Fruit fly (Drosophila melanogaster) whole organism, embryonic: Measurements from ENCODE around the gene Hsdl2.

ENCODE experiments used
- Atf-2 ChIP-seq: fragments of 200-800 bp; sonication (Bioruptor generic); optimal IDR thresholded peaks from 2 replicates; lab custom pipeline; 2016; ENCODE audit warnings: missing biosample characterization, missing genetic modification characterization
- CG10209 ChIP-seq: fragments of 200-800 bp; sonication (Bioruptor generic); optimal IDR thresholded peaks from 3 replicates; lab custom pipeline; 2017; ENCODE audit warnings: missing biosample characterization, mild to moderate bottlenecking, missing genetic modification characterization, missing genetic modification reagents
- CG10462 ChIP-seq: fragments of 200-800 bp; sonication (Bioruptor generic); optimal IDR thresholded peaks from 2 replicates; lab custom pipeline; 2016; ENCODE audit warnings: missing biosample characterization, missing genetic modification characterization
- CG10543 ChIP-seq: fragments of 200-800 bp; sonication (Bioruptor generic); optimal IDR thresholded peaks from 3 replicates; lab custom pipeline; 2017; ENCODE audit warnings: missing biosample characterization, mild to moderate bottlenecking, missing genetic modification characterization, moderate library complexity
- CG10959 ChIP-seq: fragments of 200-800 bp; sonication (Bioruptor generic); IDR thresholded peaks from 2 replicates; pipeline ENCODE4 v1.3.6; 2022; ENCODE audit warnings: missing biosample characterization, missing genetic modification characterization
- CG11093 ChIP-seq: fragments of 200-800 bp; sonication (Bioruptor generic); IDR thresholded peaks from 3 replicates; pipeline ENCODE4 v1.3.6; 2022; ENCODE audit warnings: missing biosample characterization, missing genetic modification characterization
- CG12659 ChIP-seq: fragments of 200-800 bp; sonication (Bioruptor generic); optimal IDR thresholded peaks from 3 replicates; lab custom pipeline; 2017; ENCODE audit warnings: mild to moderate bottlenecking, missing biosample characterization, missing genetic modification reagents, missing genetic modification characterization
- CG14050 ChIP-seq: fragments of 200-800 bp; sonication (Bioruptor generic); IDR thresholded peaks from 3 replicates; pipeline ENCODE4 v1.3.6; 2022; ENCODE audit warnings: missing biosample characterization, missing genetic modification characterization
- CG14860 ChIP-seq: fragments of 200-800 bp; sonication (Bioruptor generic); IDR thresholded peaks from 3 replicates; pipeline ENCODE4 v1.3.6; 2022; ENCODE audit warnings: missing biosample characterization, missing genetic modification characterization; ENCODE audit not compliant: partially characterized antibody
- CG15073 ChIP-seq: fragments of 200-800 bp; sonication (Bioruptor generic); optimal IDR thresholded peaks from 2 replicates; lab custom pipeline; 2016; ENCODE audit warnings: missing biosample characterization, missing genetic modification characterization
- CG17829 ChIP-seq: fragments of 200-800 bp; optimal IDR thresholded peaks from 2 replicates; lab custom pipeline; 2019; ENCODE audit warnings: missing biosample characterization, mild to moderate bottlenecking, missing genetic modification characterization, moderate library complexity
- CG18619 ChIP-seq: fragments of 200-800 bp; sonication (Bioruptor generic); optimal IDR thresholded peaks from 3 replicates; lab custom pipeline; 2017; ENCODE audit warnings: missing biosample characterization, mild to moderate bottlenecking, missing genetic modification characterization
- CG2889 ChIP-seq: fragments of 200-800 bp; sonication (Bioruptor generic); IDR thresholded peaks from 3 replicates; pipeline ENCODE4 v1.3.6; 2022; ENCODE audit warnings: missing biosample characterization, missing genetic modification characterization
- CG31441 ChIP-seq: fragments of 200-800 bp; sonication (Bioruptor generic); IDR thresholded peaks from 2 replicates; pipeline ENCODE4 v1.3.6; 2022; ENCODE audit warnings: missing biosample characterization, missing genetic modification characterization
- CG3281 ChIP-seq: fragments of 200-800 bp; sonication (Bioruptor generic); optimal IDR thresholded peaks from 3 replicates; lab custom pipeline; 2017; ENCODE audit warnings: missing biosample characterization, mild to moderate bottlenecking, missing genetic modification characterization
- CG34422 ChIP-seq: fragments of 200-800 bp; sonication (Bioruptor generic); IDR thresholded peaks from 3 replicates; pipeline ENCODE4 v1.3.6; 2022; ENCODE audit warnings: missing biosample characterization, missing genetic modification characterization
- CG3995 ChIP-seq: fragments of 200-800 bp; sonication (Bioruptor generic); optimal IDR thresholded peaks from 3 replicates; lab custom pipeline; 2016; ENCODE audit warnings: missing biosample characterization, missing genetic modification characterization
- CG4404 ChIP-seq: fragments of 200-800 bp; sonication (Bioruptor generic); IDR thresholded peaks from 2 replicates; pipeline ENCODE4 v1.3.6; 2022; ENCODE audit warnings: missing biosample characterization, missing genetic modification characterization
- CG4854 ChIP-seq: fragments of 200-800 bp; sonication (Bioruptor generic); optimal IDR thresholded peaks from 2 replicates; lab custom pipeline; 2016; ENCODE audit warnings: missing biosample characterization, missing genetic modification characterization, inconsistent platforms
- CG7372 ChIP-seq: fragments of 200-800 bp; sonication (Bioruptor generic); IDR thresholded peaks from 2 replicates; pipeline ENCODE4 v1.3.6; 2022; ENCODE audit warnings: missing biosample characterization, missing genetic modification characterization
- CG9932 ChIP-seq: fragments of 200-800 bp; sonication (Bioruptor generic); IDR thresholded peaks from 2 replicates; pipeline ENCODE4 v1.3.6; 2022; ENCODE audit warnings: missing biosample characterization, missing genetic modification characterization
- Dbx ChIP-seq: fragments of 200-800 bp; sonication (Bioruptor generic); IDR thresholded peaks from 3 replicates; pipeline ENCODE4 v1.3.6; 2022; ENCODE audit warnings: missing biosample characterization, missing genetic modification characterization
- Drgx ChIP-seq: fragments of 200-800 bp; sonication (Bioruptor generic); IDR thresholded peaks from 2 replicates; pipeline ENCODE4 v1.3.6; 2022; ENCODE audit warnings: missing biosample characterization, missing genetic modification characterization
- Eip74EF ChIP-seq, 2 experiments: fragments of 200-800 bp in 1 of 2; fragments of >200 bp in 1 of 2; sonication (Bioruptor generic) in 1 of 2; optimal IDR thresholded peaks; 2 replicates each; lab custom pipeline; 2017 to 2019; ENCODE audit warnings: missing biosample characterization in 2 of 2, missing genetic modification characterization in 2 of 2, mild to moderate bottlenecking in 1 of 2, moderate library complexity in 1 of 2
- Gug ChIP-seq: fragments of 200-800 bp; sonication (Bioruptor generic); IDR thresholded peaks from 4 replicates; pipeline ENCODE4 v1.3.6; 2022; ENCODE audit warnings: missing biosample characterization, missing genetic modification characterization
- MESR4 ChIP-seq: fragments of 200-800 bp; sonication (Bioruptor generic); optimal IDR thresholded peaks from 2 replicates; lab custom pipeline; 2018; ENCODE audit warnings: missing biosample characterization, mild to moderate bottlenecking, missing genetic modification characterization, moderate library complexity
- NFAT ChIP-seq: fragments of 200-800 bp; sonication (Bioruptor generic); IDR thresholded peaks from 2 replicates; pipeline ENCODE4 v1.3.6; 2022; ENCODE audit warnings: missing biosample characterization, missing genetic modification characterization
- NK7.1 ChIP-seq: fragments of 200-800 bp; sonication (Bioruptor generic); optimal IDR thresholded peaks from 3 replicates; lab custom pipeline; 2016; ENCODE audit warnings: missing biosample characterization, missing genetic modification characterization
- Stat92E ChIP-seq, 3 experiments: fragments of >200 bp in 2 of 3; fragments of 200-800 bp in 1 of 3; sonication (Bioruptor generic) in 1 of 3; optimal IDR thresholded peaks; 2 replicates each; lab custom pipeline; 2017 to 2019; ENCODE audit warnings: missing biosample characterization in 3 of 3, missing genetic modification characterization in 3 of 3, mild to moderate bottlenecking in 1 of 3, moderate library complexity in 1 of 3
- Trl ChIP-seq, 3 experiments: fragments of >200 bp in 2 of 3; fragments of 200-800 bp in 1 of 3; sonication (Bioruptor generic) in 1 of 3; optimal IDR thresholded peaks; 2 replicates in 1 of 3; 3 replicates in 2 of 3; lab custom pipeline; 2016 to 2017; ENCODE audit warnings: missing biosample characterization in 1 of 3, missing genetic modification characterization in 1 of 3
- Xbp1 ChIP-seq: fragments of 200-800 bp; sonication (Bioruptor generic); optimal IDR thresholded peaks from 3 replicates; lab custom pipeline; 2016; ENCODE audit warnings: missing biosample characterization, mild to moderate bottlenecking, missing genetic modification characterization
- az2 ChIP-seq: fragments of 200-800 bp; sonication (Bioruptor generic); optimal IDR thresholded peaks from 3 replicates; lab custom pipeline; 2016; ENCODE audit warnings: missing biosample characterization, missing genetic modification characterization
- chif ChIP-seq, 2 experiments: fragments of 200-800 bp; sonication (Bioruptor generic); optimal IDR thresholded peaks; 3 replicates each; lab custom pipeline; 2016; ENCODE audit warnings: missing biosample characterization in 2 of 2, missing genetic modification characterization in 2 of 2
- dmrt99B ChIP-seq: fragments of 200-800 bp; sonication (Bioruptor generic); optimal IDR thresholded peaks from 2 replicates; lab custom pipeline; 2018; ENCODE audit warnings: missing biosample characterization, mild to moderate bottlenecking, missing genetic modification characterization, moderate library complexity
- gce ChIP-seq: fragments of 200-800 bp; sonication (Bioruptor generic); IDR thresholded peaks from 3 replicates; pipeline ENCODE4 v1.3.6; 2022; ENCODE audit warnings: missing biosample characterization, missing genetic modification characterization
- gem ChIP-seq: fragments of 200-800 bp; sonication (Bioruptor generic); optimal IDR thresholded peaks from 2 replicates; lab custom pipeline; 2019; ENCODE audit warnings: missing biosample characterization, mild to moderate bottlenecking, missing genetic modification characterization, moderate library complexity
- gfzf ChIP-seq: fragments of 200-800 bp; sonication (Bioruptor generic); optimal IDR thresholded peaks from 2 replicates; lab custom pipeline; 2016; ENCODE audit warnings: missing biosample characterization, mild to moderate bottlenecking, missing genetic modification characterization, moderate library complexity
- gro ChIP-seq: fragments of 200-800 bp; sonication (Bioruptor generic); optimal IDR thresholded peaks from 2 replicates; lab custom pipeline; 2016; ENCODE audit warnings: missing biosample characterization, missing genetic modification characterization
- ind ChIP-seq: fragments of 200-800 bp; sonication (Bioruptor generic); optimal IDR thresholded peaks from 3 replicates; lab custom pipeline; 2016; ENCODE audit warnings: missing biosample characterization, missing genetic modification characterization
- ken ChIP-seq: fragments of 200-800 bp; sonication (Bioruptor generic); IDR thresholded peaks from 3 replicates; pipeline ENCODE4 v1.3.6; 2022; ENCODE audit warnings: missing biosample characterization, missing genetic modification characterization
- lmd ChIP-seq: fragments of 200-800 bp; sonication (Bioruptor generic); IDR thresholded peaks from 2 replicates; pipeline ENCODE4 v1.3.6; 2022; ENCODE audit warnings: missing biosample characterization, missing genetic modification characterization
- onecut ChIP-seq: fragments of 200-800 bp; sonication (Bioruptor generic); IDR thresholded peaks from 2 replicates; pipeline ENCODE4 v1.3.6; 2022; ENCODE audit warnings: missing biosample characterization, missing genetic modification characterization
- sc ChIP-seq, 3 experiments: fragments of >200 bp in 2 of 3; fragments of 200-800 bp in 1 of 3; sonication (Bioruptor generic) in 1 of 3; optimal IDR thresholded peaks; 2 replicates in 2 of 3; 3 replicates in 1 of 3; lab custom pipeline; 2017; ENCODE audit warnings: mild to moderate bottlenecking in 1 of 3, missing biosample characterization in 1 of 3, missing genetic modification characterization in 1 of 3, missing genetic modification reagents in 1 of 3
- shn ChIP-seq: fragments of 200-800 bp; sonication (Bioruptor generic); optimal IDR thresholded peaks from 3 replicates; lab custom pipeline; 2016; ENCODE audit warnings: missing biosample characterization, missing genetic modification characterization
- slp2 ChIP-seq: fragments of 200-800 bp; sonication (Bioruptor generic); optimal IDR thresholded peaks from 2 replicates; lab custom pipeline; 2016; ENCODE audit warnings: missing biosample characterization, missing genetic modification characterization
- sna ChIP-seq: fragments of 200-800 bp; sonication (Bioruptor generic); IDR thresholded peaks from 2 replicates; pipeline ENCODE4 v1.3.6; 2022; ENCODE audit warnings: missing biosample characterization, missing genetic modification characterization; ENCODE audit not compliant: partially characterized antibody
- sqz ChIP-seq: fragments of 200-800 bp; sonication (Bioruptor generic); optimal IDR thresholded peaks from 3 replicates; lab custom pipeline; 2018; ENCODE audit warnings: missing biosample characterization, mild to moderate bottlenecking, missing genetic modification characterization
- ttk ChIP-seq: fragments of 200-800 bp; sonication (Bioruptor generic); IDR thresholded peaks from 2 replicates; pipeline ENCODE4 v2.1.2; 2022; ENCODE audit warnings: missing biosample characterization, missing genetic modification characterization
- yki ChIP-seq: fragments of >200 bp; optimal IDR thresholded peaks from 3 replicates; lab custom pipeline; 2018

The Hsdl2 gene

DNA sequence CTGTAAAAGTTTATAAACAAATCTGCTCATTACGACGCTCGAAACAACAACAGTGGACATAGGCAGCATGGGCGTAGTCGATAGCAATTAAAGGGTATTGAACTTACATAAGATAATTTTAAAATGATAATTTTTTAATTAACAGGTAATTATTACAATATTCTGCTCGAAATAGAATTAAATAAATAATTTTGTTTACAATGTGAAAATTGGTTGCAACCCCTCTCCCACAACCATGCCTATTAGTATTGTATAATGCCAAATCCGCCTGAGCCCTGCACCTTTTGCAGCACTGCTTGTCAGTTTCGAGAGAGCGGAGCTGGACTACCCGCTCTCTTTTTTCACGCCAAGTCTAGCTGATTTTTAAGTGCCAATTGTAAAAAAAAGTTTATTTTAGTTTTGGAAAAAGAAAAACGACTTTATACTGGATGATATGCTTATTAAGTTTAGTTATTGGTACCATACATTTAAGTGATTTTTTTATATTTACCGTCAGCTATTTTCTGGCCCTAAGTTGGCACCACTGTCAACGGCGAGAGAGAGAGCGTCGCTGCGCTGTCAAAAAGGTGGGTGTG lies 41.2 kb upstream of the Hsdl2 start, which contains the start of the genes CG5611 and Mtl (continued):
- TF ChIP-seq CG10543 (GFP tag; lab: Kevin White, UChicago), result peak; percentile 99
- TF ChIP-seq dmrt99B (tag; lab: Kevin White, UChicago), result peak; percentile 100
- peak; percentile 100 for TF ChIP-seq CG2889 (GFP tag; lab: Robert Waterston, UW)
- TF ChIP-seq CG4854 (GFP tag; lab: Kevin White, UChicago), result peak; percentile 99
- peak; percentile 100 for TF ChIP-seq CG7372 (GFP tag; lab: Robert Waterston, UW)
- TF ChIP-seq Atf-2 (GFP tag; lab: Kevin White, UChicago), result peak; percentile 96
- peak; percentile 100 for TF ChIP-seq CG10209 (GFP tag; lab: Kevin White, UChicago)
- peak in 1 of 2 experiments; percentile 99 for TF ChIP-seq Eip74EF (GFP tag; optimal IDR thresholded peaks at IDR 0.05; lab: Kevin White, UChicago)
- TF ChIP-seq NK7.1 (GFP tag; lab: Kevin White, UChicago), result peak; percentile 89
- TF ChIP-seq Dbx, result peak; percentile 100
- TF ChIP-seq gfzf, result peak; percentile 29
- TF ChIP-seq gem (tag; lab: Kevin White, UChicago), result peak; percentile 100
- peak; percentile 99 for TF ChIP-seq sqz
- TF ChIP-seq Trl (optimal IDR thresholded peaks at IDR 0.05; lab: Kevin White, UChicago), result peak; percentile 81 to 91
- TF ChIP-seq Trl (GFP tag; optimal IDR thresholded peaks at IDR 0.05; lab: Kevin White, UChicago), result peak; percentile 97
- peak; percentile 99 for TF ChIP-seq CG31441 (GFP tag; lab: Robert Waterston, UW)
- no peak for TF ChIP-seq sc (optimal IDR thresholded peaks at IDR 0.05; lab: Kevin White, UChicago)
- TF ChIP-seq sc (GFP tag; optimal IDR thresholded peaks at IDR 0.05; lab: Kevin White, UChicago), result peak; percentile 99
- TF ChIP-seq CG9932, result peak; percentile 100
- peak; percentile 97 for TF ChIP-seq gro (GFP tag; lab: Kevin White, UChicago)
- peak; percentile 100 for TF ChIP-seq az2 (GFP tag; lab: Kevin White, UChicago)
- TF ChIP-seq lmd (GFP tag; lab: Robert Waterston, UW), result peak; percentile 100
- TF ChIP-seq MESR4 (GFP tag; lab: Kevin White, UChicago), result peak; percentile 91
- TF ChIP-seq sna (GFP tag; lab: Robert Waterston, UW), result no peak
- peak; percentile 99 for TF ChIP-seq CG14050 (GFP tag; lab: Robert Waterston, UW)
- TF ChIP-seq CG12659 (GFP tag; lab: Kevin White, UChicago), result peak; percentile 100
- TF ChIP-seq CG17829 (tag; lab: Kevin White, UChicago), result peak; percentile 100
- TF ChIP-seq Gug (GFP tag; lab: Robert Waterston, UW), result peak; percentile 99
- peak; percentile 100 for TF ChIP-seq Drgx (GFP tag; lab: Robert Waterston, UW)
- no peak for TF ChIP-seq CG14860 (GFP tag; lab: Robert Waterston, UW)
- peak; percentile 100 for TF ChIP-seq ind (GFP tag; lab: Kevin White, UChicago)
- TF ChIP-seq slp2 (GFP tag; lab: Kevin White, UChicago), result peak; percentile 95
- peak; percentile 100 for TF ChIP-seq CG4404 (GFP tag; lab: Robert Waterston, UW)
- TF ChIP-seq CG10959 (GFP tag; lab: Robert Waterston, UW), result peak; percentile 100
- peak; percentile 100 for TF ChIP-seq CG34422
- peak; percentile 100 for TF ChIP-seq Xbp1 (GFP tag; lab: Kevin White, UChicago)
- TF ChIP-seq CG3281 (GFP tag; lab: Kevin White, UChicago), result peak; percentile 99
- TF ChIP-seq gce, result peak; percentile 100
- TF ChIP-seq yki (lab: Kevin White, UChicago), result no peak
- TF ChIP-seq CG18619 (GFP tag; lab: Kevin White, UChicago), result peak; percentile 100
- peak; percentile 100 for TF ChIP-seq ttk (GFP tag; lab: Robert Waterston, UW)
- peak; percentile 99 for TF ChIP-seq CG10462 (GFP tag; lab: Kevin White, UChicago)
- peak; percentile 100 for TF ChIP-seq CG11093 (GFP tag; lab: Robert Waterston, UW)
- peak; percentile 88 for TF ChIP-seq CG3995 (GFP tag; lab: Kevin White, UChicago)
- TF ChIP-seq onecut (GFP tag; lab: Robert Waterston, UW), result peak; percentile 99
- peak; percentile 100 for TF ChIP-seq NFAT (GFP tag; lab: Robert Waterston, UW)
- TF ChIP-seq shn, result peak; percentile 93
- peak; percentile 93 for TF ChIP-seq CG15073 (GFP tag; lab: Kevin White, UChicago)
- TF ChIP-seq ken, result peak; percentile 100
- peak; percentile 97 to 98 for TF ChIP-seq chif (GFP tag; optimal IDR thresholded peaks at IDR 0.05; lab: Kevin White, UChicago)
- peak in 1 of 3 experiments; percentile 96 for TF ChIP-seq Stat92E (GFP tag; optimal IDR thresholded peaks at IDR 0.05; lab: Kevin White, UChicago)
